Worm (Caenorhabditis elegans) whole organism, early embryonic: ENCODE results near the gene ZK666.11.

Source experiments
- B0310.2 ChIP-seq: sonication (generic microtip); optimal IDR thresholded peaks from 2 replicates; lab custom pipeline; 2016; ENCODE audit warnings: mild to moderate bottlenecking, missing genetic modification characterization, missing compliant biosample characterization
- aly-1 ChIP-seq: sonication (generic microtip); optimal IDR thresholded peaks from 2 replicates; lab custom pipeline; 2016; ENCODE audit warnings: missing genetic modification characterization, missing compliant biosample characterization
- ama-1 ChIP-seq: fragments of 150-350 bp; optimal IDR thresholded peaks from 2 replicates; lab custom pipeline; 2014
- ceh-13 ChIP-seq: fragments of 200-800 bp; sonication (Bioruptor generic); optimal IDR thresholded peaks from 2 replicates; lab custom pipeline; 2018; ENCODE audit warnings: mild to moderate bottlenecking, missing genetic modification characterization, missing compliant biosample characterization
- ceh-36 ChIP-seq: sonication (generic microtip); optimal IDR thresholded peaks from 2 replicates; lab custom pipeline; 2016; ENCODE audit warnings: missing genetic modification characterization, inconsistent platforms, missing compliant biosample characterization
- ets-7 ChIP-seq: sonication (generic microtip); optimal IDR thresholded peaks from 2 replicates; lab custom pipeline; 2016; ENCODE audit warnings: missing genotype, missing genetic modification characterization, missing compliant biosample characterization
- flt-1 ChIP-seq: fragments of 200-800 bp; sonication (Bioruptor generic); IDR thresholded peaks from 2 replicates; pipeline ENCODE4 v1.3.6; 2022; ENCODE audit warnings: missing genetic modification characterization, missing compliant biosample characterization
- hnd-1 ChIP-seq: sonication (generic microtip); optimal IDR thresholded peaks from 2 replicates; lab custom pipeline; 2016; ENCODE audit warnings: missing genetic modification characterization, missing compliant biosample characterization
- sea-1 ChIP-seq: fragments of 200-800 bp; sonication (Bioruptor generic); conservative IDR thresholded peaks from 2 replicates; pipeline ENCODE4 v1.3.6; 2022; ENCODE audit warnings: missing genetic modification characterization, missing compliant biosample characterization
- tbx-37 ChIP-seq: fragments of 200-800 bp; sonication (Bioruptor generic); conservative IDR thresholded peaks from 2 replicates; pipeline ENCODE4 v1.3.6; 2022; ENCODE audit warnings: missing genetic modification reagents, missing genetic modification characterization, missing compliant biosample characterization

- no peak for TF ChIP-seq sea-1 (GFP tag; lab: Robert Waterston, UW)
- no peak for TF ChIP-seq ets-7
- no peak for TF ChIP-seq B0310.2 (tag; lab: Kevin White, UChicago)
- no peak for TF ChIP-seq ceh-13
- no peak for TF ChIP-seq flt-1 (GFP tag; lab: Robert Waterston, UW)
- no peak for TF ChIP-seq ceh-36 (tag; lab: Kevin White, UChicago)
- TF ChIP-seq ama-1 (lab: Kevin White, UChicago), result no peak
- TF ChIP-seq hnd-1 (tag; lab: Kevin White, UChicago), result no peak
- TF ChIP-seq tbx-37 (GFP tag; lab: Robert Waterston, UW), result no peak
- TF ChIP-seq aly-1 (tag; lab: Kevin White, UChicago), result no peak
Measured at ce11 chrII:10504729-10505128, 22.4 kb downstream of the ZK666.11 start.
